Worm (Caenorhabditis elegans) whole organism, midembryonic: ENCODE data around the gene C18H9.6.

Source experiments
- T22C8.4 ChIP-seq: fragments of 200-800 bp; sonication (Bioruptor generic); IDR thresholded peaks from 2 replicates; pipeline ENCODE4 v1.3.6; 2022; ENCODE audit warnings: missing genetic modification characterization, missing compliant biosample characterization
- flt-1 ChIP-seq: fragments of 200-800 bp; sonication (Bioruptor generic); IDR thresholded peaks from 2 replicates; pipeline ENCODE4 v1.3.6; 2022; ENCODE audit warnings: missing genetic modification characterization, missing compliant biosample characterization
- klf-2 ChIP-seq: fragments of 200-800 bp; sonication (Bioruptor generic); conservative IDR thresholded peaks from 2 replicates; pipeline ENCODE4 v1.3.6; 2022; ENCODE audit warnings: missing genetic modification reagents, missing genetic modification characterization, missing compliant biosample characterization
- ref-1 ChIP-seq: fragments of 200-800 bp; sonication (Bioruptor generic); conservative IDR thresholded peaks from 2 replicates; pipeline ENCODE4 v1.3.6; 2022; ENCODE audit warnings: missing genetic modification reagents, missing genetic modification characterization, missing compliant biosample characterization
- tab-1 ChIP-seq: fragments of 200-800 bp; sonication (Bioruptor generic); IDR thresholded peaks from 2 replicates; pipeline ENCODE4 v1.3.6; 2022; ENCODE audit warnings: missing genetic modification characterization, missing compliant biosample characterization

ce11 chrII:6729331-6729730, 27.9 kb upstream of the C18H9.6 start, which contains the start of gene T14B4.8:
- TF ChIP-seq flt-1 (GFP tag; lab: Robert Waterston, UW) = no peak
- TF ChIP-seq tab-1 (GFP tag; lab: Robert Waterston, UW) = no peak
- no peak for TF ChIP-seq klf-2 (GFP tag; lab: Robert Waterston, UW)
- no peak for TF ChIP-seq ref-1 (GFP tag; lab: Robert Waterston, UW)
- no peak for TF ChIP-seq T22C8.4 (GFP tag; lab: Robert Waterston, UW)
